Worm (Caenorhabditis elegans) whole organism, L4 larva: ENCODE results near the gene C44F1.1.
"Not testable (repeated sequence)": the region's sequence is repeated elsewhere in the genome, so short reads cannot be mapped to it uniquely, and the experiment has no call there.

ENCODE experiments used
- ceh-62 ChIP-seq: sonication (generic microtip); optimal IDR thresholded peaks from 2 replicates; lab custom pipeline; 2017; ENCODE audit warnings: missing biosample characterization, missing genetic modification characterization
- jun-1 ChIP-seq: fragments of 150-350 bp; optimal IDR thresholded peaks from 2 replicates; lab custom pipeline; 2014; ENCODE audit warnings: missing biosample characterization, missing genetic modification reagents, missing genetic modification characterization
- lin-15B ChIP-seq: fragments of 150-350 bp; sonication (generic microtip); optimal IDR thresholded peaks from 3 replicates; lab custom pipeline; 2014; ENCODE audit warnings: missing biosample characterization, missing genetic modification characterization
- lsy-2 ChIP-seq, 2 experiments: fragments of 150-350 bp in 1 of 2; sonication (generic microtip) in 1 of 2; optimal IDR thresholded peaks; 2 replicates each; lab custom pipeline; 2014 to 2017; ENCODE audit warnings: missing biosample characterization in 2 of 2, missing genetic modification characterization in 2 of 2
- mep-1 ChIP-seq: fragments of 150-350 bp; sonication (generic microtip); optimal IDR thresholded peaks from 3 replicates; lab custom pipeline; 2014; ENCODE audit warnings: missing biosample characterization, missing genetic modification characterization
- nhr-42 ChIP-seq: fragments of 200-800 bp; sonication (Bioruptor generic); IDR thresholded peaks from 2 replicates; pipeline ENCODE4 v1.3.6; 2022; ENCODE audit warnings: missing genetic modification characterization, missing compliant biosample characterization
- nhr-77 ChIP-seq: fragments of 150-350 bp; optimal IDR thresholded peaks from 2 replicates; lab custom pipeline; 2014; ENCODE audit warnings: missing biosample characterization, missing genetic modification characterization
- pha-4 ChIP-seq, 2 experiments: fragments of 150-350 bp in 1 of 2; fragments of 200-800 bp in 1 of 2; sonication (Bioruptor generic) in 1 of 2; IDR thresholded peaks in 1 of 2; optimal IDR thresholded peaks in 1 of 2; 2 replicates each; pipeline versions ENCODE4 v1.3.6 to Lab custom; 2014 to 2022; ENCODE audit warnings: missing genetic modification characterization in 2 of 2, missing genetic modification reagents in 2 of 2, missing biosample characterization in 1 of 2, missing compliant biosample characterization in 1 of 2
- pqm-1 ChIP-seq: sonication (generic microtip); optimal IDR thresholded peaks from 2 replicates; lab custom pipeline; 2017; ENCODE audit warnings: missing biosample characterization, missing genetic modification characterization
- unc-62 ChIP-seq, 3 experiments: fragments of 150-350 bp in 1 of 3; sonication (generic microtip); optimal IDR thresholded peaks in 2 of 3; peaks in 1 of 3; 1 replicate in 1 of 3; 2 replicates in 2 of 3; lab custom pipeline; 2014 to 2017; ENCODE audit warnings: missing biosample characterization in 3 of 3, missing genetic modification characterization in 3 of 3, missing genetic modification reagents in 3 of 3, missing genotype in 1 of 3
- zag-1 ChIP-seq: fragments of 150-350 bp; optimal IDR thresholded peaks from 2 replicates; lab custom pipeline; 2014; ENCODE audit warnings: missing biosample characterization, missing genetic modification characterization
- zfp-2 ChIP-seq: sonication (generic microtip); optimal IDR thresholded peaks from 2 replicates; lab custom pipeline; 2016; ENCODE audit warnings: mild to moderate bottlenecking, missing genetic modification characterization, missing compliant biosample characterization
- ztf-11 ChIP-seq: fragments of 150-350 bp; optimal IDR thresholded peaks from 2 replicates; lab custom pipeline; 2014; ENCODE audit warnings: missing biosample characterization, missing genetic modification characterization

DNA sequence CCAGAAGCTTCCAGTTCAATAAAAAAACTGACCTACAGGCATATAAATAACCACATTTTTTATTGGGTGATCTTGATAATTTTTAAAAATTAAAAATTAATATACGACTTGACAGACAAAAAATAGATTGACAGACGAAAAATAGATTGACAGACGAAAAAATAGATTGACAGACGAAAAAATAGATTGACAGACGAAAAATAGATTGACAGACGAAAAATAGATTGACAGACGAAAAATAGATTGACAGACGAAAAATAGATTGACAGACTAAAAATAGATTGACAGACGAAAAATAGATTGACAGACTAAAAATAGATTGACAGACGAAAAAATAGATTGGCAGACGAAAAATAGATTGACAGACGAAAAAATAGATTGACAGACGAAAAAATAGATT lies 5.0 kb upstream of the C44F1.1 start:
- TF ChIP-seq zag-1 (tag; lab: Kevin White, UChicago); jun-1 (tag; lab: Kevin White, UChicago); nhr-42 (GFP tag; lab: Robert Waterston, UW); unc-62 (GFP tag; optimal IDR thresholded peaks at IDR 0.05 in 1 of 2; lab: Kevin White, UChicago); unc-62 (tag; optimal IDR thresholded peaks at IDR 0.05; lab: Kevin White, UChicago); zfp-2 (tag; lab: Kevin White, UChicago); pqm-1 (tag; lab: Kevin White, UChicago); lin-15B (tag; lab: Kevin White, UChicago); pha-4 (GFP tag; IDR thresholded peaks at IDR 0.05; lab: Robert Waterston, UW); pha-4 (tag; optimal IDR thresholded peaks at IDR 0.05; lab: Kevin White, UChicago); ztf-11; mep-1; lsy-2 (tag; optimal IDR thresholded peaks at IDR 0.05; lab: Kevin White, UChicago); ceh-62 (tag; lab: Kevin White, UChicago); nhr-77 (tag; lab: Kevin White, UChicago): not testable (repeated sequence)
